Fruit fly (Drosophila melanogaster) S2 (cell line): ENCODE measurements around the gene SerRS-m.

Source experiments
- CG8478 ChIP-seq: fragments of >200 bp; optimal IDR thresholded peaks from 2 replicates; lab custom pipeline; 2018
- CTCF ChIP-seq, 2 experiments: fragments of >200 bp; optimal IDR thresholded peaks; 2 replicates each; lab custom pipeline; 2018

Gene SerRS-m

DNA sequence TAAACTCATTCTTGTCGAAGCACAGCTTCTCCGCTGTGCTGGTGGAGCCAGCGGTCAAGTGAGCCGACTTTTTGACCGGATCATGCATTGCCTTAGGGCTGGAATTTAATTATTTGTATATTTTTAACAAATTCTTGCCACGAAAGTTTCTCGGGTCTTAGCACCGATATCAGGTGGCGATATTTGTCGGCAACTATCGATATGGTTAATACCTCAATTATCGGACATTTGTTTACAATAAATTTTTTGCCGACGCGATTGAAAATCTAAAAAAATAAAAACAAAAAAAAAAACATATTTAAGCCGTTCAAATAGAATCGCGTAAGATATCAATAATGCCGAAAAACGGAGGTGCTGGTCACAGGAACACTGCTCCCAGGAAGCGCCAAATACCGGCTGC lies 21.0 kb downstream of the SerRS-m start, which contains the start of the genes Cog2 and Trax:
Cog2 (minus strand) TSS at position 168 of the 400 bp plus-strand sequence.
Trax (plus strand) TSS at position 203 of the 400 bp plus-strand sequence.
- TF ChIP-seq CTCF (optimal IDR thresholded peaks at IDR 0.05; lab: Kevin White, UChicago) (no peak), CG8478 (lab: Kevin White, UChicago) (no peak)

DNA sequence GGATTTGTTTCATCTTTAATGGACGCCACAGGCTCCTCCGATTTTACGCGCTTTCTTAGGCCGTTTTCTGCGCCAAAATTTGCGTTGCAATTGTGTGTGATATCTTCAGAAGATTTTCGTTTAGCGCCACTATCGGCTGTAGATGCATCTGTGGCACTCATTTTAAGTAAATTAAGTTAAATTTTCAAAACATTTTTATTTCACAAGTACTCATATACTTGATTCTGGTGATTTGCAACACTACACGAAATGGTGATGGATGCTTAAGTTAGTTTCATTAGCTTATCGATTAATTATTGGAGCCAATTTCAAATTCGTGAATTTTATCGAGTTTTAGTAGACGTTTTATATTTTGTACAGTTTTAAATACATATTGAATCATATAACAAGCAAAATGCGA lies 23.1 kb downstream of the SerRS-m start, which contains the start of gene CG6171:
CG6171 (minus strand) TSS at position 250 of the 400 bp plus-strand sequence.
- TF ChIP-seq CTCF (optimal IDR thresholded peaks at IDR 0.05; lab: Kevin White, UChicago) (no peak), CG8478 (lab: Kevin White, UChicago) (no peak)

DNA sequence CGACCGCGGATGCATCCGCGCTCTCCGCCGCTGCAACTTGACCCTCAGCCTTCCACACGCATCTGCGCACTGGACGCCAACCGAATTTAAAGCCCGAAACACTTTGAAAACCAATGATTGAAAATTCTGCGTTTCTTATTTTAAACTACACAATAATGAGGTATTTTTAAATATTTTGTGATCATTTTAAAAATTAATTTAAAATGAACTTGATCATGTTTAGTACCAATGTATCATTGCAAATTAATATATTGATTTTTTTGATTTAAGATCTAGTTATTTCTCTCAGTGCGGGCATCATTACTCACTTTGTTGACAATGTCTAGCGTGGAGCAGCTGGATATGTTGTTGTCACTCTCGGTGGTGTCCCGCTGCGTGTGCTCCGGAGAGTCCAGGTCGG lies 26.4 kb downstream of the SerRS-m start:
- TF ChIP-seq CTCF (optimal IDR thresholded peaks at IDR 0.05; lab: Kevin White, UChicago) (no peak), CG8478 (lab: Kevin White, UChicago) (no peak)

DNA sequence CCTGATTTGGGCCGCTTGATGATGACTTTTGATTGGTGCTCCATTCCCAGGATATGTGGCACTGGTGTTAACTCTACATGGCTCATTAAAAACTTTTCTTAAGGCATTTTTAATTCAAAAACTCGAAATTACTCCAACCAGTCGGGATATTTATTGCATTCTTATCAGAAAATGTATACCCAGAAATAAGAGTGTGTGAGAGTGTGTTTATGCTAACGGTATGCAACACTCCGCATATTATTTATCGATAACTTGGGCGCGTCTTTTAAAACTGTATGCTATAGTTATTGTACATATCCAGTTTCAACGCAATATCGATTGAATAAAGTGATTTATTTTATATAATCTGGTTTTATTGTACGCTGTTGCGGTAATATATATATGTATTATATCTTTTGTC lies 27.0 kb downstream of the SerRS-m start, which contains the start of gene CG34404:
CG34404 (minus strand) TSS at position 189 of the 400 bp plus-strand sequence.
- TF ChIP-seq CG8478 (lab: Kevin White, UChicago) (no peak), CTCF (optimal IDR thresholded peaks at IDR 0.05; lab: Kevin White, UChicago) (no peak)

DNA sequence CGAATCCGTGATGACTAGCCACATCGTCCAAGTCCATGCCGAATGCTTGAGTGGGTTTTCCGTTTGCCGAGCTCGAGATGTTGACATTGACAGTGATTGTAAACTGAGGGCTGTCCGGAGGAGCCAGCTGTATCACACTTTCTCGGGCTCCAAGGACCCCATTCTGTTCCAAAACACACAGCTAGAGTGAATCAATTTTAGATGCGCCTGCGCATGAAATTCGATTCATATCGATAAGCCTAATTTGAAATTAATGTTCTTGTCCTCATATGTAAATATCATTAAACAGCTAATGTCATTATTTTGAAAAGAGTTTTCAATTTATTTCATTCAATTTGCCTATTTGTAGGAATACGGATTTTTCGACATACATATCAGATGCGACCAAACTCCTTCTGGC lies 29.3 kb downstream of the SerRS-m start, which contains the start of gene CG14868:
CG14868 (minus strand) TSS at position 204 of the 400 bp plus-strand sequence.
- TF ChIP-seq CTCF (optimal IDR thresholded peaks at IDR 0.05; lab: Kevin White, UChicago) (no peak), CG8478 (lab: Kevin White, UChicago) (no peak)

DNA sequence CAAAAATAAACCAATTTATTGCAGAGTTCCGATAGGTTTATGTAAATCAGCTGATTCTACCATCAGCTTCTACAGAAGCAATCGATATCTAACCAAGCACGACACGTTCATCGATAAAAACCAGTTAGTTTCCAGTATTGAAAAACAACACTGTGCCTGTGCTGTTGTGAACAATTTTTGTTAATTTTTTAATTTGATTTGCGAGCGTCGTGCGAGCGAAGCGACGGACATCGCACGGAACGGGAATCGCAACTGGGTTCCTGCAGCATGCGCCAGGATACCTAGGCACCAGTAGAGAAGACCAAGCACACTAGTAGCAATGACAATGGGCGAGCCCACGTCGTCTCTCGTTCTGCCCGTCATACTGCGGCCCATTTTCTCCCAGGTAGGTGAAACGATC lies 31.4 kb downstream of the SerRS-m start, which contains the start of the genes Ccm3 and CG6136:
Ccm3 (plus strand) TSS at position 125 of the 400 bp plus-strand sequence.
CG6136 (minus strand) TSS at position 380 of the 400 bp plus-strand sequence.
- TF ChIP-seq CG8478 (lab: Kevin White, UChicago), result no peak
- TF ChIP-seq CTCF (optimal IDR thresholded peaks at IDR 0.05; lab: Kevin White, UChicago), result peak in 1 of 2 experiments; percentile 2

DNA sequence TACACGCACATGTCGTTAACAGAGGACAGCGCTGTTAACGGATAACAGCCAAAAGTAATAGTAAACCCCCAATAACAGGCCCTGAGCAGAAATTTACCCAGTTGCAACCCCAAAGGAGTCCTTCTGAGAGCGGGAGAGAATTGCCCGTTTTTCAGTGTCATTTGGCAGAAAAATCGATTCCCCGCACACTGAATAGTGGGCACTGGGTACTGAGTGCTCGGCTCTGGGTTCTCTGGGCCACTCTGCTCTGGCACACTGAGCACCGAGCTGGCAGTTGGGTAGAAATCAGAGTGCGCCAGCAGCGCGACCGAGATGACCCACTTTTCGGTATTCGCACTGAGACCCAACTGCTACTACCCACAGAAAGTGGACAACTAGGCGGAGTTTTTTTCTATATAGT lies 33.9 kb downstream of the SerRS-m start, which contains the start of gene Rbp:
Rbp (plus strand) TSS at position 239 of the 400 bp plus-strand sequence.
- no peak for TF ChIP-seq CG8478 (lab: Kevin White, UChicago)
- TF ChIP-seq CTCF (optimal IDR thresholded peaks at IDR 0.05; lab: Kevin White, UChicago), result no peak

DNA sequence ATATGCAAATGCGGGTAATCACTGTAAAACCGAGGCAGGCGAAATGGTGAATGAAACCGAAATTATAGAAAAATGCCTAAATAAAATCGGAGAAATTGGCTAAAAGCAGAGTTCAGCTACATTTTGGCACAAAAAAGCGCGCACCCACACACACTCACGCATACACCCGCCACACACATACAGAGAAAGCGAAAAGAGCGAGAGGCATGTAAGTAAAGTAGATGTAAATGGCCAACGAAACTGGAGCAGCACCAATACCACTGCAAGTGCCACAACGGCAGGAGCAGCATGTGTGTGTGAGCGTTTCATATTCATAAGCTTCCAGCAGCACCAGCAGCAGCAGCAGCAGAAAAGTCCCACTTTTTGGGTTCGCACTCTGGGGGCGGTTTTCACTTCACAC lies 35.0 kb downstream of the SerRS-m start:
- no peak for TF ChIP-seq CG8478 (lab: Kevin White, UChicago)
- no peak for TF ChIP-seq CTCF (optimal IDR thresholded peaks at IDR 0.05; lab: Kevin White, UChicago)

DNA sequence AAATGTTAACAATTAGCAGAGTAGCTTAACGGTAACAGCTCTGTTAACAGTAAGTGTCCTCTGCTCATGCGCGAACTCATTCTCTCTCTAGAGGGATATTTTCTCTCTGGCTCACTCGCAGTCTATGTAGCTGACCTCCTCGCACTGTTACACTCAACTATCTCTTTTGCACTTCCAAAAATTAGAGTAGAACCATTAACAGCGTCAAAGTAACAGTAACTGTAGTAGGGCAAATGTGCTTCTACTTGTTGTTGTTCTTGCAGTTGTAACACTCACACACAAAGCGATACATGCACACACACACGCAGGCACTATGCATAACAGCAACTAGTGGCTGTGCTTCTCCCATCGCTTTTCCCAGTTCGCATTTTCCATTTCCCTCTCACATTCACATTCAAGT lies 38.6 kb downstream of the SerRS-m start:
- peak in 1 of 2 experiments; percentile 6 for TF ChIP-seq CTCF (optimal IDR thresholded peaks at IDR 0.05; lab: Kevin White, UChicago)
- TF ChIP-seq CG8478 (lab: Kevin White, UChicago), result no peak

DNA sequence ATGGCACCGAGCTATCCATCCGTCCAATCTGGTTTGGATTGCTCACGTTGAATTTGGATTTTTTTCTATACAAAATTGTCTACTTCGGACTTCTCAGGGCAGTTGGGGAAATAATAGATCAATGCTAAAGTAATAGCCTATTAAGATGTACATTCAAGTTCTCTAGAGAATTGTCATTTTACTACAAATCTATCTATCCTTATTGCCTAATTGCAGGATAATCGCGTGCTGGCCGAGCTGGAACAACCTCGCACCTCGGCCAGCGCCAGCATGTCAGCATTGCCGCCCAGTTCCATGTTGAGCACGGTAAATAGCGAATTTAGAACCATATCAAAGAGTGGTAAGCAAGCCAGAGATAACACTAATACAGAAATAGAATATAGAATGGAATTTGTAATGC lies 42.4 kb downstream of the SerRS-m start, which contains the start of gene h-cup:
h-cup (minus strand) TSS at position 101 of the 400 bp plus-strand sequence.
- TF ChIP-seq CG8478 (lab: Kevin White, UChicago), result no peak
- no peak for TF ChIP-seq CTCF (optimal IDR thresholded peaks at IDR 0.05; lab: Kevin White, UChicago)
